Worm (Caenorhabditis elegans) whole organism, L1 larva: Measurements from ENCODE around the gene K09C8.8.

Experiments
- C34B4.2 ChIP-seq: sonication (generic microtip); optimal IDR thresholded peaks from 2 replicates; lab custom pipeline; 2017; ENCODE audit warnings: mild to moderate bottlenecking, missing genetic modification characterization, missing compliant biosample characterization
- Y116A8C.19 ChIP-seq: sonication (generic microtip); optimal IDR thresholded peaks from 2 replicates; lab custom pipeline; 2016; ENCODE audit warnings: missing compliant biosample characterization, missing genetic modification characterization, borderline replicate concordance
- aha-1 ChIP-seq: fragments of 150-350 bp; optimal IDR thresholded peaks from 2 replicates; lab custom pipeline; 2014; ENCODE audit warnings: missing biosample characterization, missing genetic modification characterization
- alr-1 ChIP-seq: fragments of 200-800 bp; sonication (Bioruptor generic); optimal IDR thresholded peaks from 2 replicates; lab custom pipeline; 2018; ENCODE audit warnings: borderline replicate concordance, mild to moderate bottlenecking, missing genetic modification characterization, missing compliant biosample characterization
- aly-2 ChIP-seq: fragments of 150-350 bp; optimal IDR thresholded peaks from 2 replicates; lab custom pipeline; 2014; ENCODE audit warnings: missing biosample characterization, missing genetic modification characterization
- ama-1 ChIP-seq: fragments of 150-350 bp; optimal IDR thresholded peaks from 2 replicates; lab custom pipeline; 2014
- ceh-8 ChIP-seq: fragments of 200-800 bp; sonication (Bioruptor generic); optimal IDR thresholded peaks from 2 replicates; lab custom pipeline; 2018; ENCODE audit warnings: mild to moderate bottlenecking, missing genetic modification characterization, moderate library complexity, missing compliant biosample characterization
- ceh-90 ChIP-seq: sonication (generic microtip); optimal IDR thresholded peaks from 2 replicates; lab custom pipeline; 2016; ENCODE audit warnings: missing genetic modification characterization, missing compliant biosample characterization
- efl-1 ChIP-seq, 4 experiments: fragments of 150-350 bp; optimal IDR thresholded peaks in 3 of 4; peaks in 1 of 4; 1 replicate in 1 of 4; 2 replicates in 3 of 4; lab custom pipeline; 2014; ENCODE audit warnings: missing biosample characterization in 2 of 4, missing genetic modification characterization in 2 of 4, missing genetic modification reagents in 2 of 4
- egl-13 ChIP-seq: sonication (generic microtip); optimal IDR thresholded peaks from 2 replicates; lab custom pipeline; 2016; ENCODE audit warnings: missing genotype, missing genetic modification reagents, missing genetic modification characterization, missing compliant biosample characterization
- egl-27 ChIP-seq, 2 experiments: fragments of 150-350 bp in 1 of 2; sonication (generic microtip); optimal IDR thresholded peaks; 3 replicates each; lab custom pipeline; 2017 to 2018; ENCODE audit warnings: missing biosample characterization in 2 of 2, missing genetic modification characterization in 2 of 2, missing genetic modification reagents in 2 of 2
- elt-3 ChIP-seq, 6 experiments: fragments of 150-350 bp in 1 of 6; sonication (generic microtip); optimal IDR thresholded peaks; 2 replicates each; lab custom pipeline; 2017 to 2018; ENCODE audit warnings: missing biosample characterization in 6 of 6, missing genetic modification characterization in 6 of 6, inconsistent platforms in 1 of 6
- ets-5 ChIP-seq: fragments of 200-800 bp; sonication (Bioruptor generic); IDR thresholded peaks from 2 replicates; pipeline ENCODE4 v1.3.6; 2022; ENCODE audit warnings: missing genetic modification characterization, missing compliant biosample characterization
- fkh-8 ChIP-seq: sonication (generic microtip); optimal IDR thresholded peaks from 2 replicates; lab custom pipeline; 2016; ENCODE audit warnings: mild to moderate bottlenecking, missing genetic modification characterization, missing compliant biosample characterization
- fos-1 ChIP-seq: fragments of 150-350 bp; optimal IDR thresholded peaks from 2 replicates; lab custom pipeline; 2014; ENCODE audit warnings: missing biosample characterization, missing genetic modification characterization
- grh-1 ChIP-seq: fragments of 200-800 bp; sonication (Bioruptor generic); IDR thresholded peaks from 2 replicates; pipeline ENCODE4 v1.3.6; 2022; ENCODE audit warnings: missing genetic modification reagents, missing genetic modification characterization, missing compliant biosample characterization
- hlh-17 ChIP-seq: fragments of 200-800 bp; sonication (Bioruptor generic); optimal IDR thresholded peaks from 2 replicates; lab custom pipeline; 2018; ENCODE audit warnings: missing genetic modification characterization, mild to moderate bottlenecking, missing compliant biosample characterization, moderate library complexity, borderline replicate concordance
- hlh-4 ChIP-seq: sonication (generic microtip); optimal IDR thresholded peaks from 2 replicates; lab custom pipeline; 2016; ENCODE audit warnings: mild to moderate bottlenecking, missing genetic modification characterization, missing compliant biosample characterization
- hpl-2 ChIP-seq: fragments of 150-350 bp; optimal IDR thresholded peaks from 2 replicates; lab custom pipeline; 2014; ENCODE audit warnings: missing biosample characterization, missing genetic modification reagents, missing genetic modification characterization
- irx-1 ChIP-seq: sonication (generic microtip); optimal IDR thresholded peaks from 2 replicates; lab custom pipeline; 2016; ENCODE audit warnings: missing genetic modification characterization, missing compliant biosample characterization
- isw-1 ChIP-seq: fragments of 200-800 bp; sonication (Bioruptor generic); IDR thresholded peaks from 2 replicates; pipeline ENCODE4 v1.3.6; 2022; ENCODE audit warnings: missing genetic modification characterization, missing compliant biosample characterization
- lin-14 ChIP-seq: fragments of 200-800 bp; sonication (Bioruptor generic); optimal IDR thresholded peaks from 2 replicates; lab custom pipeline; 2018; ENCODE audit warnings: mild to moderate bottlenecking, missing genetic modification characterization, moderate library complexity, missing compliant biosample characterization
- lin-35 ChIP-seq, 2 experiments: fragments of 150-350 bp; optimal IDR thresholded peaks; 2 replicates each; lab custom pipeline; 2014; ENCODE audit warnings: missing biosample characterization in 2 of 2, missing genetic modification characterization in 2 of 2, missing genetic modification reagents in 2 of 2
- lin-39 ChIP-seq: fragments of 150-350 bp; optimal IDR thresholded peaks from 2 replicates; lab custom pipeline; 2014; ENCODE audit warnings: missing biosample characterization, missing genetic modification reagents, missing genetic modification characterization
- mef-2 ChIP-seq: fragments of 150-350 bp; optimal IDR thresholded peaks from 2 replicates; lab custom pipeline; 2014; ENCODE audit warnings: missing biosample characterization, missing genetic modification characterization
- mep-1 ChIP-seq: fragments of 150-350 bp; optimal IDR thresholded peaks from 2 replicates; lab custom pipeline; 2014; ENCODE audit warnings: missing biosample characterization, missing genetic modification characterization
- nhr-19 ChIP-seq: fragments of 200-800 bp; sonication (Bioruptor generic); conservative IDR thresholded peaks from 2 replicates; pipeline ENCODE4 v1.3.6; 2022; ENCODE audit warnings: missing genetic modification characterization, missing compliant biosample characterization
- nhr-28 ChIP-seq: fragments of 150-350 bp; optimal IDR thresholded peaks from 2 replicates; lab custom pipeline; 2014; ENCODE audit warnings: missing biosample characterization, missing genetic modification characterization
- nhr-47 ChIP-seq: sonication (generic microtip); optimal IDR thresholded peaks from 2 replicates; lab custom pipeline; 2016; ENCODE audit warnings: mild to moderate bottlenecking, missing genetic modification characterization, moderate library complexity, missing compliant biosample characterization
- nhr-85 ChIP-seq: sonication (generic microtip); peaks from one replicate; lab custom pipeline; 2016; ENCODE audit warnings: missing genetic modification characterization, inconsistent platforms, missing compliant biosample characterization
- nhr-90 ChIP-seq: sonication (generic microtip); optimal IDR thresholded peaks from 2 replicates; lab custom pipeline; 2016; ENCODE audit warnings: mild to moderate bottlenecking, missing genetic modification characterization, missing compliant biosample characterization; ENCODE audit not compliant: poor library complexity
- rnt-1 ChIP-seq: sonication (generic microtip); optimal IDR thresholded peaks from 2 replicates; lab custom pipeline; 2016; ENCODE audit warnings: mild to moderate bottlenecking, missing genetic modification characterization, moderate library complexity, missing compliant biosample characterization
- sup-37 ChIP-seq: fragments of 200-800 bp; sonication (Bioruptor generic); optimal IDR thresholded peaks from 2 replicates; lab custom pipeline; 2018; ENCODE audit warnings: mild to moderate bottlenecking, missing genetic modification characterization, missing compliant biosample characterization
- swsn-7 ChIP-seq: sonication (generic microtip); optimal IDR thresholded peaks from 2 replicates; lab custom pipeline; 2016; ENCODE audit warnings: missing genetic modification characterization, missing compliant biosample characterization
- tbx-2 ChIP-seq: sonication (generic microtip); optimal IDR thresholded peaks from 2 replicates; lab custom pipeline; 2016; ENCODE audit warnings: missing genetic modification characterization, missing compliant biosample characterization
- tlp-1 ChIP-seq: fragments of 150-350 bp; optimal IDR thresholded peaks from 2 replicates; lab custom pipeline; 2014; ENCODE audit warnings: missing biosample characterization, missing genetic modification characterization
- unc-62 ChIP-seq: fragments of 150-350 bp; optimal IDR thresholded peaks from 2 replicates; lab custom pipeline; 2014; ENCODE audit warnings: missing biosample characterization, missing genetic modification reagents, missing genetic modification characterization
- unc-86 ChIP-seq: sonication (generic microtip); optimal IDR thresholded peaks from 2 replicates; lab custom pipeline; 2016; ENCODE audit warnings: missing genetic modification characterization, missing compliant biosample characterization
- zag-1 ChIP-seq: fragments of 150-350 bp; optimal IDR thresholded peaks from 2 replicates; lab custom pipeline; 2014; ENCODE audit warnings: missing biosample characterization, missing genetic modification characterization
- zip-4 ChIP-seq: fragments of 200-800 bp; sonication (Bioruptor generic); optimal IDR thresholded peaks from 2 replicates; lab custom pipeline; 2018; ENCODE audit warnings: mild to moderate bottlenecking, missing genetic modification characterization, moderate library complexity, missing compliant biosample characterization
- ztf-4 ChIP-seq: fragments of 150-350 bp; optimal IDR thresholded peaks from 2 replicates; lab custom pipeline; 2014; ENCODE audit warnings: missing biosample characterization, missing genetic modification characterization

The K09C8.8 gene

DNA sequence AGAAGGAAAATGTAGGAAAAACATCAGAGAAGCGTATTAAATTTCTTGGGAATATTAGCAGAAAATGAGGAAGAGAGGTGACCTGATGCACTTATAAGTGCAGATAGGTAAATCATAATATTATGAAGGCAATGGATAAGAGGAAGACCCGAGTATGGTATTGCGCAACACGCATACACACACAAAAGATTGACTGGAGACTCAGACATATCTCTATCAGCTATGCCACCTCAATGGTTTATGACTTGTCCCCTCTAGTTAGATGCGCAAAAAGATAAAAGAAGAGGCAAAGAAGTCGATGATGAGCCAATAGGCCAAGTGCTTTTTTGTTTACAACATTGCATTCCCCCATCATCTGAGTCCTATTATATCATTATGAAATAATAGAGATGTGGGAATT lies 38.6 kb upstream of the K09C8.8 start:
- TF ChIP-seq unc-62 (no peak), ama-1 (lab: Kevin White, UChicago) (no peak), lin-14 (peak; percentile 1), ceh-8 (GFP tag; lab: Kevin White, UChicago) (no peak)

DNA sequence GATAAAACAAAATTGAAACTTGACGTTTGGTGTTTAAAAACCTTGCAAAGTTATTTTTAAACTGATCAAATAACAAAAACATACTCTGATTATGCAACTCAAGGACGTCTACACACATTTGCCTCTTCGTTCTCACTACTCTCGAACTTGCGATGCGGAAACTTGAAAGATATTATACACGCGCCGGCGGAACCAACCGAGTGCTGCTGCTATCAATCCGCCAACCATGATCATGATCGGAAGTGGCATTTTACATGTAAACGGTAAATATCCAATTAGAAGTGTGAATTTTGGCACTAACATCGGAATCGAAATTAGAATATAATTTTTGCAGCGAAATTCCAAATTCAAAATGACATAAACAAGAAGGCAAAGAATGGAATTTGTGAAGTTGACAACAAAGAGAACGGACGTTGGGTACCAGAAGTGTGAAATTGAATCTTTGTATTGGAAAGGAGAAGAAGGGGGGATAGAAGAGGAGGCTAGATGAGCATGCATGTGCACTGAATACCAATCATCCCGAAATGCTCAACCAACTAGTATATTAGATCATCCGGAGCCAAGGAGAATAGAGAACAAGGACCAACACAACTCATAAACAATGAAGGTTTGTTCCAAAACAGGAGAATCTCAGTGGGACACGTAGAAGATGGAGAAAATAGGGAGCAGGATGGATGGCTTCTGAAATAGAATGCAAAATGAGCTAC lies 37.3 kb upstream of the K09C8.8 start:
- TF ChIP-seq nhr-90 (tag; lab: Kevin White, UChicago) (no peak), unc-86 (no peak), aly-2 (tag; lab: Kevin White, UChicago) (no peak), egl-27 (tag; optimal IDR thresholded peaks at IDR 0.05; lab: Kevin White, UChicago) (no peak), lin-14 (peak; percentile 51), C34B4.2 (tag; lab: Kevin White, UChicago) (no peak), alr-1 (tag; lab: Kevin White, UChicago) (no peak), ama-1 (lab: Kevin White, UChicago) (no peak), ceh-90 (no peak), zip-4 (no peak), rnt-1 (tag; lab: Kevin White, UChicago) (no peak), lin-35 (GFP tag; optimal IDR thresholded peaks at IDR 0.05; lab: Kevin White, UChicago) (no peak), elt-3 (tag; optimal IDR thresholded peaks at IDR 0.05; lab: Kevin White, UChicago) (peak in 1 of 6 experiments; percentile 57), sup-37 (GFP tag; lab: Kevin White, UChicago) (no peak), tlp-1 (no peak), zag-1 (tag; lab: Kevin White, UChicago) (no peak), efl-1 (optimal IDR thresholded peaks at IDR 0.05; lab: Kevin White, UChicago) (no peak), efl-1 (GFP tag; optimal IDR thresholded peaks at IDR 0.05 in 1 of 2; lab: Kevin White, UChicago) (peak in 1 of 2 experiments; percentile 78), fkh-8 (no peak), hlh-4 (tag; lab: Kevin White, UChicago) (no peak), swsn-7 (no peak), nhr-19 (no peak), grh-1 (no peak), nhr-28 (no peak), aha-1 (no peak), fos-1 (tag; lab: Kevin White, UChicago) (no peak), Y116A8C.19 (tag; lab: Kevin White, UChicago) (no peak), tbx-2 (tag; lab: Kevin White, UChicago) (peak; percentile 12), mef-2 (tag; lab: Kevin White, UChicago) (no peak), mep-1 (tag; lab: Kevin White, UChicago) (no peak), hpl-2 (GFP tag; lab: Kevin White, UChicago) (no peak), egl-13 (tag; lab: Kevin White, UChicago) (no peak), ets-5 (no peak), irx-1 (tag; lab: Kevin White, UChicago) (no peak), isw-1 (GFP tag; lab: Robert Waterston, UW) (no peak), nhr-47 (tag; lab: Kevin White, UChicago) (no peak), hlh-17 (GFP tag; lab: Kevin White, UChicago) (no peak), nhr-85 (tag; lab: Kevin White, UChicago) (peak; percentile 71), lin-39 (no peak), ztf-4 (tag; lab: Kevin White, UChicago) (no peak)
